Fruit fly (Drosophila melanogaster) whole organism, wandering third instar larva: ENCODE measurements around the gene CG9577.
"Not testable (repeated sequence)": the region's sequence is repeated elsewhere in the genome, so short reads cannot be mapped to it uniquely, and the experiment has no call there.

ENCODE experiments used
- Abd-B ChIP-seq: fragments of >200 bp; optimal IDR thresholded peaks from 2 replicates; lab custom pipeline; 2017; ENCODE audit warnings: missing biosample characterization, missing genetic modification characterization
- CG9705 ChIP-seq: fragments of 200-800 bp; sonication (Bioruptor generic); optimal IDR thresholded peaks from 2 replicates; lab custom pipeline; 2018; ENCODE audit warnings: missing biosample characterization, mild to moderate bottlenecking, missing genetic modification characterization
- CrebA ChIP-seq: fragments of 200-800 bp; sonication (Bioruptor generic); optimal IDR thresholded peaks from 2 replicates; lab custom pipeline; 2016; ENCODE audit warnings: missing biosample characterization, mild to moderate bottlenecking, missing genetic modification characterization, borderline replicate concordance
- GATAd ChIP-seq: sonication (Bioruptor generic); optimal IDR thresholded peaks from 2 replicates; lab custom pipeline; 2016; ENCODE audit warnings: missing biosample characterization, missing genetic modification characterization
- Hnf4 ChIP-seq: fragments of 200-800 bp; sonication (Bioruptor generic); optimal IDR thresholded peaks from 2 replicates; lab custom pipeline; 2016; ENCODE audit warnings: missing biosample characterization, mild to moderate bottlenecking, missing genetic modification characterization
- Hr83 ChIP-seq: fragments of 200-300 bp; sonication (Bioruptor generic); optimal IDR thresholded peaks from 2 replicates; lab custom pipeline; 2016; ENCODE audit warnings: missing biosample characterization, mild to moderate bottlenecking, missing genetic modification characterization, moderate library complexity; ENCODE audit not compliant: poor library complexity, severe bottlenecking
- Mio ChIP-seq: sonication (Bioruptor generic); optimal IDR thresholded peaks from 2 replicates; lab custom pipeline; 2016; ENCODE audit warnings: missing biosample characterization, missing genetic modification characterization
- Rel ChIP-seq, 2 experiments: fragments of 200-800 bp; sonication (Bioruptor generic) in 1 of 2; optimal IDR thresholded peaks; 2 replicates in 1 of 2; 3 replicates in 1 of 2; lab custom pipeline; 2016 to 2019; ENCODE audit warnings: mild to moderate bottlenecking in 2 of 2, missing biosample characterization in 2 of 2, missing genetic modification characterization in 2 of 2, moderate library complexity in 1 of 2
- Sp1 ChIP-seq: fragments of 200-800 bp; sonication (Bioruptor generic); optimal IDR thresholded peaks from 3 replicates; lab custom pipeline; 2019; ENCODE audit warnings: missing biosample characterization, mild to moderate bottlenecking, missing genetic modification characterization, moderate library complexity
- dl ChIP-seq, 2 experiments: fragments of 175-275, 200-275 bp in 1 of 2; fragments of 200-275 bp in 1 of 2; sonication (Bioruptor generic); optimal IDR thresholded peaks; lab custom pipeline; 2018; ENCODE audit warnings: mild to moderate bottlenecking in 2 of 2, missing biosample characterization in 2 of 2, missing genetic modification characterization in 2 of 2, moderate library complexity in 2 of 2; ENCODE audit not compliant: partially characterized antibody in 2 of 2, insufficient read depth in 1 of 2
- dmrt93B ChIP-seq: fragments of 200-800 bp; sonication (Bioruptor generic); optimal IDR thresholded peaks from 2 replicates; lab custom pipeline; 2018; ENCODE audit warnings: missing biosample characterization, mild to moderate bottlenecking, missing genetic modification characterization
- dsf ChIP-seq: sonication (Bioruptor generic); optimal IDR thresholded peaks from 2 replicates; lab custom pipeline; 2016; ENCODE audit warnings: missing biosample characterization, missing genetic modification characterization, borderline replicate concordance
- foxo ChIP-seq, 2 experiments: fragments of 200-800 bp; sonication (Bioruptor generic); optimal IDR thresholded peaks; 2 replicates in 1 of 2; 3 replicates in 1 of 2; lab custom pipeline; 2016 to 2017; ENCODE audit warnings: missing biosample characterization in 2 of 2, missing genetic modification characterization in 2 of 2
- h ChIP-seq: fragments of 200-800 bp; sonication (Bioruptor generic); optimal IDR thresholded peaks from 3 replicates; lab custom pipeline; 2016; ENCODE audit warnings: missing biosample characterization, mild to moderate bottlenecking, missing genetic modification characterization
- lola ChIP-seq: fragments of >200 bp; optimal IDR thresholded peaks from 2 replicates; lab custom pipeline; 2017; ENCODE audit warnings: missing biosample characterization, missing genetic modification characterization
- psq ChIP-seq: fragments of 200-800 bp; sonication (Bioruptor generic); optimal IDR thresholded peaks from 3 replicates; lab custom pipeline; 2017; ENCODE audit warnings: missing biosample characterization, mild to moderate bottlenecking, missing genetic modification characterization, moderate library complexity
- rgr ChIP-seq: fragments of 200-800 bp; sonication (Bioruptor generic); optimal IDR thresholded peaks from 3 replicates; lab custom pipeline; 2016; ENCODE audit warnings: missing biosample characterization, mild to moderate bottlenecking, missing genetic modification characterization

The CG9577 gene

dm6 chrX:20173464-20173995 is 7.1 kb downstream of the CG9577 start, which contains the start of gene AnxB10 (continued):
- TF ChIP-seq Rel (GFP tag; optimal IDR thresholded peaks at IDR 0.05; lab: Kevin White, UChicago) (peak; percentile 16), Rel (tag; optimal IDR thresholded peaks at IDR 0.05; lab: Kevin White, UChicago) (peak; percentile 57), rgr (peak; percentile 89), Hr83 (GFP tag; lab: Kevin White, UChicago) (no peak), Mio (peak; percentile 40)

dm6 chrX:20178538-20178937 is 12.1 kb downstream of the CG9577 start, which contains the start of gene Sdic1:
Gene Sdic1, minus strand, starts transcription at chrX:20178638.
- not testable (repeated sequence) for TF ChIP-seq Hr83 (GFP tag; lab: Kevin White, UChicago); Sp1 (GFP tag; lab: Kevin White, UChicago); Rel (GFP tag; optimal IDR thresholded peaks at IDR 0.05; lab: Kevin White, UChicago); Rel (tag; optimal IDR thresholded peaks at IDR 0.05; lab: Kevin White, UChicago)

- not testable (repeated sequence) for TF ChIP-seq lola (GFP tag; lab: Kevin White, UChicago); Abd-B; GATAd (GFP tag; lab: Kevin White, UChicago)
These were observed 19.9 kb downstream of the CG9577 start, which contains the start of gene Sdic2 for dm6 chrX:20186387-20186786. Gene Sdic2, minus strand, starts transcription at chrX:20186487.

dm6 chrX:20194127-20194526 is 27.7 kb downstream of the CG9577 start, which contains the start of gene Sdic3:
Gene Sdic3, minus strand, starts transcription at chrX:20194227.
- not testable (repeated sequence) for TF ChIP-seq foxo (GFP tag; optimal IDR thresholded peaks at IDR 0.05; lab: Kevin White, UChicago); psq (GFP tag; lab: Kevin White, UChicago); dl (GFP tag; optimal IDR thresholded peaks at IDR 0.05; lab: Kevin White, UChicago; ENCODE audit: insufficient read depth in 1 of 2, partially characterized antibody in 2 of 2)

- TF ChIP-seq dmrt93B (GFP tag; lab: Kevin White, UChicago); foxo (GFP tag; optimal IDR thresholded peaks at IDR 0.05; lab: Kevin White, UChicago); lola (GFP tag; lab: Kevin White, UChicago): not testable (repeated sequence)
These were observed 35.4 kb downstream of the CG9577 start, which contains the start of gene SdicA for dm6 chrX:20201833-20202232. Gene SdicA, minus strand, starts transcription at chrX:20201933.

dm6 chrX:20209503-20209902 is 43.0 kb downstream of the CG9577 start, which contains the start of gene SdicB:
Gene SdicB, minus strand, starts transcription at chrX:20209603.
- not testable (repeated sequence) for TF ChIP-seq Hnf4 (GFP tag; lab: Kevin White, UChicago); CG9705; CrebA (GFP tag; lab: Kevin White, UChicago)

- not testable (repeated sequence) for TF ChIP-seq psq (GFP tag; lab: Kevin White, UChicago); dsf; h
These were observed 50.7 kb downstream of the CG9577 start, which contains the start of gene SdicC for dm6 chrX:20217159-20217558. Gene SdicC, minus strand, starts transcription at chrX:20217259.
